Fruit fly (Drosophila melanogaster): ENCODE measurements around the gene CG9784.

Gene CG9784

DNA sequence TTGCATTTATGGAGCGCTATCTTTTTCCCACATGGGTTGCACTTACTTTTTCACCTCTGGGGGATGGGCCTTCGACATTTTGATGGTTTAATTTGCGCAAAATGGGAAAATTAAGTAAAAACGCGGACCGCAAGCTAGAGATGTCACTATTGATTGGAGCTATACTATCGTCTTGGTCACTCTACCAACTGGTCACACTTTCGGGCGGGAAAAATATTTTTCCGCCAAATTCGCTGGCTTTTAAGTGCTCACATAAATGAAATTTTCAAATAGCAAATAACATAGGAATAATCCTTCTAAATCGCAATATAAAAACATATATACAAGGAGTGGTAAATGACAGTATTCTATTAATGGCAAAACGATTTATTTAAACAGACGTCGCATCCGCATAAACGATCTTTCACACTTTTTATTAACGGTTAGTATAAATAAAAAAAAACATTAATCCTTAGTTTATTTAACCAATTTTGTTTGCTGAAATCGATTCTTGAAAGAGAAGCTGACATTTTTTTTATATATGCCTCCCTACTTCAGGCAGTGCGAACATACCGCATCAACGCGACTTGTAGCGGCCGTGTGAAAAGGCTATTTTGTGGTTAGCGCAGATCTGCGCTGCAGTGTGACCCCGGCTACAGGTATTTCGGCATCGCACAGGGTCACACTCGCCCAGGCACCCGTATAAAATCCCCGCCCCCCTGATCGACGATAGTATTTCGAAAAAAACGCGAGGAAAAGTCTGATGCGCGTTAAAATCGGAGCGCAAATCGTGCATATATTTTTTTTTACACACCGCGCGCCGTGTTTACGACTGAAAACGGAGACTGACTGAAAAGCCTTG, 41.5 kb upstream of the CG9784 start, which contains the start of the genes SNRPG and mthl1 (continued):
- peak; percentile 78 for TF ChIP-seq toy (GFP tag; IDR thresholded peaks at IDR 0.05)
- TF ChIP-seq emc (GFP tag; optimal IDR thresholded peaks at IDR 0.05): peak; percentile 70
- TF ChIP-seq CG5245 (GFP tag; optimal IDR thresholded peaks at IDR 0.05): peak; percentile 57
- peak; percentile 36 for TF ChIP-seq CG8924 (tag; optimal IDR thresholded peaks at IDR 0.05)
- TF ChIP-seq jumu (GFP tag; optimal IDR thresholded peaks at IDR 0.05): peak; percentile 86
- TF ChIP-seq CG1233 (GFP tag; optimal IDR thresholded peaks at IDR 0.05): peak; percentile 71
- TF ChIP-seq CG31224 (GFP tag; IDR thresholded peaks at IDR 0.05): peak; percentile 83
- peak; percentile 36; the same call in 1 of the 2 replicates for TF ChIP-seq sna (GFP tag; IDR thresholded peaks at IDR 0.05; ENCODE audit: partially characterized antibody)
- TF ChIP-seq CG13296 (GFP tag; optimal IDR thresholded peaks at IDR 0.05): peak; percentile 48
- TF ChIP-seq CG7271 (tag; optimal IDR thresholded peaks at IDR 0.05): no peak
- peak; percentile 89 for TF ChIP-seq sob (GFP tag; IDR thresholded peaks at IDR 0.05)
- TF ChIP-seq knrl (GFP tag; IDR thresholded peaks at IDR 0.05; ENCODE audit: partially characterized antibody): peak; percentile 75
- no peak for TF ChIP-seq Nf-YB (GFP tag; optimal IDR thresholded peaks at IDR 0.05)
- peak; percentile 79 for TF ChIP-seq CG1603 (tag; optimal IDR thresholded peaks at IDR 0.05)
- TF ChIP-seq E2f1 (GFP tag; IDR thresholded peaks at IDR 0.05): peak; percentile 94

DNA sequence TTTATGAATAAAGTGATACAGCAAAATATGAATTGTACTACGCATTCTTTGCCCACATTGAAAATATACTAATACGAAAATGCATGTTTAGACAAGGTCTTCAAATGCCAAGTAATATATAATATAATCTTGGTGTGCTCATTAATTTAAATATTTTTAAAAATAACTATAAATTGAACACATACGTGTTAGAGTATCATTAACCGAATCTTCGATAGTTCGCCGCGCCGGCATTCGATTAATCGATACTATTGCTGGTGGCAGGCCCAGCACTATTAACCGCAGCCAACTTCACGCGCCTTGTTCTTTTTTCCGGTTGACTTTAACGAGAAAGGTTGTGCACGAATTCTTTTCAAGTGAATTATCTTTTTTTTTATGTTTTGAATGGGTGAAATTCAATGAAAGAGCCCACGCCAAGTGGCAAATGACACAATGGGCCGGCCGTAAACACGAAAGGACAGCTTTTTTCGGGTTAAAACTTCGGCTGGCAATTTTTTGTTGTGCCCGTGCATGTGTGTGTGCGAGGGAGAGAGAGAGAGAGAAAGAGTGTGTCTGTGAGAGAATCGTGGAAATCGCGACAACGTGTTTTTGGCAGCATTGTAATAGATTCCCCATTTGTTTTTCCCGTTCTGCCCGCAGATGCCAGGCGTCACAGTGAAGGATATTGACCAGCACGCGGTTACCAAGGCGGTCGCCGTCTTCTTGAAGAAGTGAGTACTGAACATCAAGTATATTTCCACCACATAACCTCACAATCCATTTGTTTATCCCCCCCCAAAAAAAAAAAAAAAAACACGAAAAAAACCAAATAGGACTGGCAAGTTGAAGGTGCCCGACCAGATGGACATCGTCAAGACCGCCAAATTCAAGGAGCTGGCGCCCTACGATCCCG, 38.8 kb upstream of the CG9784 start, which contains the start of gene RpS19a:
TSS of gene RpS19a (plus strand) at position 301 of the 892 bp plus-strand sequence.
- no peak for TF ChIP-seq CG32767 (GFP tag; IDR thresholded peaks at IDR 0.05)
- peak; percentile 86 for TF ChIP-seq CG13775 (GFP tag; optimal IDR thresholded peaks at IDR 0.05)
- peak; percentile 80 for TF ChIP-seq pfk (GFP tag; optimal IDR thresholded peaks at IDR 0.05)
- peak; percentile 83 for TF ChIP-seq Vsx1 (GFP tag; optimal IDR thresholded peaks at IDR 0.05)
- peak; percentile 75 for TF ChIP-seq ac (GFP tag; optimal IDR thresholded peaks at IDR 0.05)
- TF ChIP-seq Hmx (GFP tag; optimal IDR thresholded peaks at IDR 0.05): no peak
- peak; percentile 68 for TF ChIP-seq CG11247 (GFP tag; IDR thresholded peaks at IDR 0.05)
- peak; percentile 92 for TF ChIP-seq B-H2 (GFP tag; optimal IDR thresholded peaks at IDR 0.05)
- no peak for TF ChIP-seq tup (GFP tag; optimal IDR thresholded peaks at IDR 0.05)
- peak; percentile 9 for TF ChIP-seq NC2α (GFP tag; optimal IDR thresholded peaks at IDR 0.05)
- TF ChIP-seq Poxn (GFP tag; IDR thresholded peaks at IDR 0.05): peak; percentile 15; the same call in 1 of the 2 replicates
- peak in 1 of 2 experiments; percentile 18 for TF ChIP-seq Hr78 (GFP tag; optimal IDR thresholded peaks at IDR 0.05)
- no peak for TF ChIP-seq prd (optimal IDR thresholded peaks at IDR 0.05)
- peak; percentile 47; the same call in 2 of the 3 replicates for TF ChIP-seq prd (GFP tag; IDR thresholded peaks at IDR 0.05)
- peak; percentile 80 for TF ChIP-seq CG10431 (GFP tag; optimal IDR thresholded peaks at IDR 0.05)
- peak; percentile 72 for TF ChIP-seq CG12391 (tag; optimal IDR thresholded peaks at IDR 0.05)
- TF ChIP-seq CG17328 (GFP tag; IDR thresholded peaks at IDR 0.05): peak; percentile 89
- peak; percentile 21 for TF ChIP-seq Ssrp (tag; optimal IDR thresholded peaks at IDR 0.05)
- peak; percentile 73 for TF ChIP-seq org-1 (GFP tag; optimal IDR thresholded peaks at IDR 0.05)
- TF ChIP-seq Antp (GFP tag; optimal IDR thresholded peaks at IDR 0.05): no peak
- TF ChIP-seq wor (GFP tag; IDR thresholded peaks at IDR 0.05): no peak
- TF ChIP-seq slou (GFP tag; optimal IDR thresholded peaks at IDR 0.05): peak; percentile 39
- TF ChIP-seq CG12659 (GFP tag; optimal IDR thresholded peaks at IDR 0.05): peak; percentile 84
- TF ChIP-seq Aef1 (GFP tag; IDR thresholded peaks at IDR 0.05): peak; percentile 64
- peak; percentile 75 for TF ChIP-seq CG13894 (tag; optimal IDR thresholded peaks at IDR 0.05)
- peak; percentile 61 for TF ChIP-seq CG8359 (GFP tag; optimal IDR thresholded peaks at IDR 0.05; ENCODE audit: borderline replicate concordance)
- peak; percentile 60 for TF ChIP-seq CG18262 (tag; optimal IDR thresholded peaks at IDR 0.05)
- peak; percentile 92 for TF ChIP-seq sens (GFP tag)
- peak; percentile 82 for TF ChIP-seq Rx (GFP tag; IDR thresholded peaks at IDR 0.05)
- TF ChIP-seq bcd (GFP tag; optimal IDR thresholded peaks at IDR 0.05): peak; percentile 82
- no peak for TF ChIP-seq fru (optimal IDR thresholded peaks at IDR 0.05)
- no peak for TF ChIP-seq jumu (GFP tag; optimal IDR thresholded peaks at IDR 0.05)
